Worm (Caenorhabditis elegans) whole organism, L4 larva: ENCODE measurements around the gene F58F12.2.

Experiments
- D1046.2 ChIP-seq: fragments of 200-800 bp; sonication (Bioruptor generic); IDR thresholded peaks from 2 replicates; pipeline ENCODE4 v1.3.6; 2022; ENCODE audit warnings: missing genetic modification characterization, missing compliant biosample characterization
- T26A8.4 ChIP-seq: fragments of 200-800 bp; sonication (Bioruptor generic); IDR thresholded peaks from 2 replicates; pipeline ENCODE4 v1.3.6; 2022; ENCODE audit warnings: missing genetic modification characterization, missing compliant biosample characterization
- Y105C5A.15 ChIP-seq: fragments of 200-800 bp; sonication (Bioruptor generic); IDR thresholded peaks from 2 replicates; pipeline ENCODE4 v1.3.6; 2022; ENCODE audit warnings: missing genetic modification characterization, missing compliant biosample characterization
- Y75B8A.6 ChIP-seq: fragments of 200-800 bp; sonication (Bioruptor generic); IDR thresholded peaks from 2 replicates; pipeline ENCODE4 v1.3.6; 2022; ENCODE audit warnings: missing genetic modification reagents, missing genetic modification characterization, missing compliant biosample characterization
- ZK337.2 ChIP-seq: fragments of 200-800 bp; sonication (Bioruptor generic); IDR thresholded peaks from 2 replicates; pipeline ENCODE4 v1.3.6; 2022; ENCODE audit warnings: missing genetic modification reagents, missing genetic modification characterization, missing compliant biosample characterization
- aha-1 ChIP-seq: fragments of 150-350 bp; peaks from one replicate; lab custom pipeline; 2014; ENCODE audit warnings: missing biosample characterization, missing genetic modification characterization
- aly-2 ChIP-seq: sonication (generic microtip); optimal IDR thresholded peaks from 2 replicates; lab custom pipeline; 2018; ENCODE audit warnings: missing biosample characterization, missing genetic modification characterization
- ama-1 ChIP-seq: fragments of 150-350 bp; optimal IDR thresholded peaks from 2 replicates; lab custom pipeline; 2014; ENCODE audit warnings: inconsistent platforms, mixed read lengths
- arid-1 ChIP-seq: fragments of 200-800 bp; sonication (Bioruptor generic); conservative IDR thresholded peaks from 2 replicates; pipeline ENCODE4 v1.3.6; 2022; ENCODE audit warnings: missing genetic modification reagents, missing genetic modification characterization, missing compliant biosample characterization
- attf-4 ChIP-seq: sonication (generic microtip); optimal IDR thresholded peaks from 3 replicates; lab custom pipeline; 2017; ENCODE audit warnings: missing biosample characterization, missing genetic modification characterization
- ceh-32 ChIP-seq: sonication (generic microtip); optimal IDR thresholded peaks from 2 replicates; lab custom pipeline; 2016; ENCODE audit warnings: mild to moderate bottlenecking, missing genetic modification characterization, missing compliant biosample characterization; ENCODE audit not compliant: poor library complexity
- ceh-44 ChIP-seq: fragments of 200-800 bp; sonication (Bioruptor generic); IDR thresholded peaks from 2 replicates; pipeline ENCODE4 v1.3.6; 2022; ENCODE audit warnings: missing genetic modification reagents, missing genetic modification characterization, missing compliant biosample characterization
- ceh-62 ChIP-seq: sonication (generic microtip); optimal IDR thresholded peaks from 2 replicates; lab custom pipeline; 2017; ENCODE audit warnings: missing biosample characterization, missing genetic modification characterization
- dmd-8 ChIP-seq: fragments of 200-800 bp; sonication (Bioruptor generic); IDR thresholded peaks from 2 replicates; pipeline ENCODE4 v1.3.6; 2022; ENCODE audit warnings: missing genetic modification characterization, missing compliant biosample characterization
- dmd-9 ChIP-seq: fragments of 200-800 bp; sonication (Bioruptor generic); IDR thresholded peaks from 2 replicates; pipeline ENCODE4 v1.3.6; 2022; ENCODE audit warnings: missing genetic modification reagents, missing genetic modification characterization, missing compliant biosample characterization
- dpl-1 ChIP-seq: fragments of 150-350 bp; optimal IDR thresholded peaks from 2 replicates; lab custom pipeline; 2014; ENCODE audit warnings: missing biosample characterization, missing genetic modification reagents, missing genetic modification characterization
- fkh-10 ChIP-seq: fragments of 150-350 bp; optimal IDR thresholded peaks from 2 replicates; lab custom pipeline; 2014; ENCODE audit warnings: missing biosample characterization, missing genetic modification reagents, missing genetic modification characterization
- fos-1 ChIP-seq: fragments of 150-350 bp; optimal IDR thresholded peaks from 2 replicates; lab custom pipeline; 2014; ENCODE audit warnings: missing biosample characterization, missing genetic modification characterization
- hlh-11 ChIP-seq: fragments of 200-800 bp; sonication (Bioruptor generic); optimal IDR thresholded peaks from 2 replicates; lab custom pipeline; 2018; ENCODE audit warnings: mild to moderate bottlenecking, missing genetic modification characterization, missing compliant biosample characterization
- hlh-30 ChIP-seq: sonication (generic microtip); optimal IDR thresholded peaks from 2 replicates; lab custom pipeline; 2017; ENCODE audit warnings: antibody characterized with exemption, mild to moderate bottlenecking, missing genetic modification characterization, missing compliant biosample characterization; ENCODE audit not compliant: insufficient read depth
- hmg-1.1 ChIP-seq: fragments of 200-800 bp; sonication (Bioruptor generic); IDR thresholded peaks from 2 replicates; pipeline ENCODE4 v1.3.6; 2022; ENCODE audit warnings: missing genetic modification reagents, missing genetic modification characterization, missing compliant biosample characterization
- jun-1 ChIP-seq: fragments of 150-350 bp; optimal IDR thresholded peaks from 2 replicates; lab custom pipeline; 2014; ENCODE audit warnings: missing biosample characterization, missing genetic modification reagents, missing genetic modification characterization
- lim-7 ChIP-seq: fragments of 200-800 bp; sonication (Bioruptor generic); IDR thresholded peaks from 2 replicates; pipeline ENCODE4 v1.3.6; 2022; ENCODE audit warnings: missing genetic modification characterization, missing compliant biosample characterization
- lin-15B ChIP-seq: fragments of 150-350 bp; sonication (generic microtip); optimal IDR thresholded peaks from 3 replicates; lab custom pipeline; 2014; ENCODE audit warnings: missing biosample characterization, missing genetic modification characterization
- lin-29 ChIP-seq: fragments of 200-800 bp; sonication (Bioruptor generic); IDR thresholded peaks from 2 replicates; pipeline ENCODE4 v1.3.6; 2022; ENCODE audit warnings: missing genetic modification reagents, missing genetic modification characterization, missing compliant biosample characterization
- lin-39 ChIP-seq: fragments of 150-350 bp; optimal IDR thresholded peaks from 2 replicates; lab custom pipeline; 2014; ENCODE audit warnings: missing biosample characterization, missing genetic modification reagents, missing genetic modification characterization
- lsy-2 ChIP-seq, 2 experiments: fragments of 150-350 bp in 1 of 2; sonication (generic microtip) in 1 of 2; optimal IDR thresholded peaks; 2 replicates each; lab custom pipeline; 2014 to 2017; ENCODE audit warnings: missing biosample characterization in 2 of 2, missing genetic modification characterization in 2 of 2
- mdt-29 ChIP-seq: fragments of 200-800 bp; sonication (Bioruptor generic); IDR thresholded peaks from 2 replicates; pipeline ENCODE4 v1.3.6; 2022; ENCODE audit warnings: missing genetic modification reagents, missing genetic modification characterization, missing compliant biosample characterization
- mep-1 ChIP-seq: fragments of 150-350 bp; sonication (generic microtip); optimal IDR thresholded peaks from 3 replicates; lab custom pipeline; 2014; ENCODE audit warnings: missing biosample characterization, missing genetic modification characterization
- mxl-2 ChIP-seq: fragments of 200-800 bp; sonication (Bioruptor generic); conservative IDR thresholded peaks from 2 replicates; pipeline ENCODE4 v1.3.6; 2022; ENCODE audit warnings: missing genetic modification reagents, missing genetic modification characterization, missing compliant biosample characterization
- nhr-10 ChIP-seq: fragments of 150-350 bp; optimal IDR thresholded peaks from 2 replicates; lab custom pipeline; 2014; ENCODE audit warnings: missing biosample characterization, missing genetic modification characterization
- nhr-11 ChIP-seq: fragments of 150-350 bp; optimal IDR thresholded peaks from 2 replicates; lab custom pipeline; 2014; ENCODE audit warnings: missing biosample characterization, missing genetic modification characterization
- nhr-28 ChIP-seq: fragments of 150-350 bp; optimal IDR thresholded peaks from 2 replicates; lab custom pipeline; 2014; ENCODE audit warnings: missing biosample characterization, missing genetic modification characterization
- nhr-41 ChIP-seq: fragments of 200-800 bp; sonication (Bioruptor generic); IDR thresholded peaks from 2 replicates; pipeline ENCODE4 v1.3.6; 2022; ENCODE audit warnings: missing genetic modification reagents, missing genetic modification characterization, missing compliant biosample characterization
- nhr-6 ChIP-seq: fragments of 150-350 bp; optimal IDR thresholded peaks from 2 replicates; lab custom pipeline; 2014; ENCODE audit warnings: missing biosample characterization, missing genetic modification characterization
- nhr-76 ChIP-seq: fragments of 150-350 bp; optimal IDR thresholded peaks from 2 replicates; lab custom pipeline; 2014; ENCODE audit warnings: missing biosample characterization, missing genetic modification characterization
- php-3 ChIP-seq: fragments of 200-800 bp; sonication (Bioruptor generic); IDR thresholded peaks from 2 replicates; pipeline ENCODE4 v1.3.6; 2022; ENCODE audit warnings: missing genetic modification reagents, missing genetic modification characterization, missing compliant biosample characterization
- rbr-2 ChIP-seq: sonication (generic microtip); optimal IDR thresholded peaks from 2 replicates; lab custom pipeline; 2016; ENCODE audit warnings: missing genotype, missing genetic modification characterization, missing compliant biosample characterization
- saeg-2 ChIP-seq: fragments of 200-800 bp; sonication (Bioruptor generic); IDR thresholded peaks from 2 replicates; pipeline ENCODE4 v1.3.6; 2022; ENCODE audit warnings: missing genetic modification reagents, missing genetic modification characterization, missing compliant biosample characterization
- sdz-12 ChIP-seq: fragments of 200-800 bp; sonication (Bioruptor generic); optimal IDR thresholded peaks from 2 replicates; lab custom pipeline; 2018; ENCODE audit warnings: mild to moderate bottlenecking, missing genetic modification characterization, missing compliant biosample characterization
- snpc-1.2 ChIP-seq: fragments of 200-800 bp; sonication (Bioruptor generic); IDR thresholded peaks from 2 replicates; pipeline ENCODE4 v1.3.6; 2022; ENCODE audit warnings: missing genetic modification reagents, missing genetic modification characterization, missing compliant biosample characterization
- snpc-4 ChIP-seq: fragments of 150-350 bp; optimal IDR thresholded peaks from 2 replicates; lab custom pipeline; 2014; ENCODE audit warnings: missing biosample characterization, missing genetic modification characterization
- spr-1 ChIP-seq: sonication (generic microtip); optimal IDR thresholded peaks from 2 replicates; lab custom pipeline; 2016; ENCODE audit warnings: mild to moderate bottlenecking, missing genetic modification characterization, missing compliant biosample characterization
- spr-3 ChIP-seq: fragments of 200-800 bp; sonication (Bioruptor generic); optimal IDR thresholded peaks from 2 replicates; lab custom pipeline; 2018; ENCODE audit warnings: mild to moderate bottlenecking, missing genetic modification characterization, missing compliant biosample characterization
- tag-97 ChIP-seq: fragments of 200-800 bp; sonication (Bioruptor generic); IDR thresholded peaks from 2 replicates; pipeline ENCODE4 v1.3.6; 2022; ENCODE audit warnings: missing genetic modification characterization, missing compliant biosample characterization
- unc-62 ChIP-seq, 3 experiments: fragments of 150-350 bp in 1 of 3; sonication (generic microtip); optimal IDR thresholded peaks in 2 of 3; peaks in 1 of 3; 1 replicate in 1 of 3; 2 replicates in 2 of 3; lab custom pipeline; 2014 to 2017; ENCODE audit warnings: missing biosample characterization in 3 of 3, missing genetic modification characterization in 3 of 3, missing genetic modification reagents in 3 of 3, missing genotype in 1 of 3
- vab-7 ChIP-seq: fragments of 200-800 bp; sonication (Bioruptor generic); IDR thresholded peaks from 2 replicates; pipeline ENCODE4 v1.3.6; 2022; ENCODE audit warnings: missing genetic modification reagents, missing genetic modification characterization, missing compliant biosample characterization
- zfp-2 ChIP-seq: sonication (generic microtip); optimal IDR thresholded peaks from 2 replicates; lab custom pipeline; 2016; ENCODE audit warnings: mild to moderate bottlenecking, missing genetic modification characterization, missing compliant biosample characterization
- zip-11 ChIP-seq: fragments of 200-800 bp; sonication (Bioruptor generic); IDR thresholded peaks from 2 replicates; pipeline ENCODE4 v1.3.6; 2022; ENCODE audit warnings: missing genetic modification characterization, missing compliant biosample characterization
- ztf-11 ChIP-seq: fragments of 150-350 bp; optimal IDR thresholded peaks from 2 replicates; lab custom pipeline; 2014; ENCODE audit warnings: missing biosample characterization, missing genetic modification characterization

F58F12.2 gene

ce11 chrII:6347341-6348118 lies 40.3 kb downstream of the F58F12.2 start, which contains the start of gene lgg-1 (continued):
- TF ChIP-seq spr-3 (GFP tag; lab: Kevin White, UChicago) (peak; percentile 17), php-3 (GFP tag; lab: Robert Waterston, UW) (no peak; the same call in 1 of the 2 replicates), nhr-10 (tag; lab: Kevin White, UChicago) (peak; percentile 63), fkh-10 (GFP tag; lab: Kevin White, UChicago) (peak; percentile 43), lin-39 (tag; lab: Kevin White, UChicago) (no peak), tag-97 (GFP tag; lab: Robert Waterston, UW) (no peak), jun-1 (tag; lab: Kevin White, UChicago) (no peak), T26A8.4 (GFP tag; lab: Robert Waterston, UW) (peak; percentile 53; the same call in 1 of the 2 replicates), hlh-11 (peak; percentile 71), fos-1 (no peak), unc-62 (GFP tag; optimal IDR thresholded peaks at IDR 0.05 in 1 of 2; lab: Kevin White, UChicago) (peak in 1 of 2 experiments; percentile 51), unc-62 (tag; optimal IDR thresholded peaks at IDR 0.05; lab: Kevin White, UChicago) (no peak), zip-11 (no peak), mxl-2 (GFP tag; lab: Robert Waterston, UW) (no peak), aly-2 (tag; lab: Kevin White, UChicago) (no peak), saeg-2 (GFP tag; lab: Robert Waterston, UW) (0 out of 2 replicates have a peak, but pooled peaks have one; percentile 19), mdt-29 (0 out of 2 replicates have a peak, but pooled peaks have one; percentile 7), lin-15B (tag; lab: Kevin White, UChicago) (no peak), ama-1 (lab: Kevin White, UChicago) (peak; percentile 95), spr-1 (tag; lab: Kevin White, UChicago) (peak; percentile 39), Y105C5A.15 (GFP tag; lab: Robert Waterston, UW) (0 out of 2 replicates have a peak, but pooled peaks have one; percentile 45), hmg-1.1 (peak; percentile 59; the same call in 1 of the 2 replicates), arid-1 (GFP tag; lab: Robert Waterston, UW) (peak; percentile 7; the same call in 1 of the 2 replicates), dmd-8 (GFP tag; lab: Robert Waterston, UW) (0 out of 2 replicates have a peak, but pooled peaks have one; percentile 12), nhr-11 (tag; lab: Kevin White, UChicago) (peak; percentile 55), snpc-1.2 (GFP tag; lab: Robert Waterston, UW) (peak; percentile 61), vab-7 (GFP tag; lab: Robert Waterston, UW) (peak; percentile 26; the same call in 1 of the 2 replicates), D1046.2 (GFP tag; lab: Robert Waterston, UW) (no peak), aha-1 (tag; lab: Kevin White, UChicago) (peak; percentile 96), hlh-30 (peak; percentile 84), ZK337.2 (no peak), ceh-32 (tag; lab: Kevin White, UChicago) (no peak), ceh-62 (tag; lab: Kevin White, UChicago) (no peak), nhr-41 (GFP tag; lab: Robert Waterston, UW) (no peak), dmd-9 (GFP tag; lab: Robert Waterston, UW) (no peak), nhr-6 (tag; lab: Kevin White, UChicago) (peak; percentile 48), attf-4 (no peak), sdz-12 (GFP tag; lab: Kevin White, UChicago) (peak; percentile 77), snpc-4 (no peak), mep-1 (tag; lab: Kevin White, UChicago) (peak; percentile 50), rbr-2 (tag; lab: Kevin White, UChicago) (peak; percentile 34), lim-7 (GFP tag; lab: Robert Waterston, UW) (0 out of 2 replicates have a peak, but pooled peaks have one; percentile 39), lin-29 (GFP tag; lab: Robert Waterston, UW) (0 out of 2 replicates have a peak, but pooled peaks have one; percentile 26), Y75B8A.6 (GFP tag; lab: Robert Waterston, UW) (peak; percentile 53; the same call in 1 of the 2 replicates), ceh-44 (GFP tag; lab: Robert Waterston, UW) (0 out of 2 replicates have a peak, but pooled peaks have one; percentile 21), dpl-1 (peak; percentile 23), nhr-28 (tag; lab: Kevin White, UChicago) (peak; percentile 31), nhr-76 (tag; lab: Kevin White, UChicago) (no peak), lsy-2 (tag; optimal IDR thresholded peaks at IDR 0.05; lab: Kevin White, UChicago) (peak; percentile 61 to 67), ztf-11 (no peak), zfp-2 (tag; lab: Kevin White, UChicago) (no peak)
